Fruit fly (Drosophila melanogaster) whole organism, embryonic: ENCODE results near the gene CG33986.

Experiments
- CG10366 ChIP-seq: fragments of 200-800 bp; sonication (Bioruptor generic); IDR thresholded peaks from 2 replicates; pipeline ENCODE4 v1.3.6; 2022; ENCODE audit warnings: missing biosample characterization, missing genetic modification characterization
- CG11723 ChIP-seq: fragments of 200-800 bp; sonication (Bioruptor generic); optimal IDR thresholded peaks from 2 replicates; lab custom pipeline; 2017; ENCODE audit warnings: missing biosample characterization, mild to moderate bottlenecking, missing genetic modification characterization
- CG14667 ChIP-seq: fragments of 200-800 bp; sonication (Bioruptor generic); IDR thresholded peaks from 2 replicates; pipeline ENCODE4 v1.3.6; 2022; ENCODE audit warnings: missing biosample characterization, missing genetic modification characterization
- CG14710 ChIP-seq: fragments of 200-800 bp; sonication (Bioruptor generic); optimal IDR thresholded peaks from 3 replicates; lab custom pipeline; 2019; ENCODE audit warnings: missing biosample characterization, mild to moderate bottlenecking, missing genetic modification characterization, moderate library complexity
- CG1529 ChIP-seq: fragments of 200-800 bp; sonication (Bioruptor generic); optimal IDR thresholded peaks from 3 replicates; lab custom pipeline; 2018; ENCODE audit warnings: missing biosample characterization, missing genetic modification characterization
- CG16813 ChIP-seq: fragments of 200-800 bp; sonication (Bioruptor generic); IDR thresholded peaks from 3 replicates; pipeline ENCODE4 v1.3.6; 2022; ENCODE audit warnings: missing biosample characterization, missing genetic modification characterization; ENCODE audit not compliant: partially characterized antibody
- CG16863 ChIP-seq: fragments of 200-800 bp; sonication (Bioruptor generic); optimal IDR thresholded peaks from 3 replicates; lab custom pipeline; 2016; ENCODE audit warnings: missing biosample characterization, missing genetic modification characterization
- CG17802 ChIP-seq: fragments of 200-800 bp; sonication (Bioruptor generic); optimal IDR thresholded peaks from 2 replicates; lab custom pipeline; 2018; ENCODE audit warnings: missing biosample characterization, mild to moderate bottlenecking, missing genetic modification characterization, moderate library complexity
- CG31441 ChIP-seq: fragments of 200-800 bp; sonication (Bioruptor generic); IDR thresholded peaks from 2 replicates; pipeline ENCODE4 v1.3.6; 2022; ENCODE audit warnings: missing biosample characterization, missing genetic modification characterization
- CG3407 ChIP-seq: fragments of 200-800 bp; sonication (Bioruptor generic); optimal IDR thresholded peaks from 2 replicates; lab custom pipeline; 2018; ENCODE audit warnings: missing biosample characterization, mild to moderate bottlenecking, missing genetic modification characterization
- CG34224 ChIP-seq: fragments of 200-800 bp; sonication (Bioruptor generic); IDR thresholded peaks from 3 replicates; pipeline ENCODE4 v1.3.6; 2022; ENCODE audit warnings: missing biosample characterization, missing genetic modification characterization; ENCODE audit not compliant: partially characterized antibody
- CG43689 ChIP-seq: fragments of 200-800 bp; sonication (Bioruptor generic); IDR thresholded peaks from 2 replicates; pipeline ENCODE4 v1.3.6; 2022; ENCODE audit warnings: missing biosample characterization, missing genetic modification characterization
- CG7963 ChIP-seq: fragments of 200-800 bp; sonication (Bioruptor generic); IDR thresholded peaks from 3 replicates; pipeline ENCODE4 v1.3.6; 2022; ENCODE audit warnings: missing biosample characterization, missing genetic modification characterization; ENCODE audit not compliant: partially characterized antibody
- CG8290 ChIP-seq, 3 experiments: fragments of 200-800 bp; sonication (Bioruptor generic); optimal IDR thresholded peaks; 2 replicates each; lab custom pipeline; 2016 to 2019; ENCODE audit warnings: missing biosample characterization in 3 of 3, missing genetic modification characterization in 3 of 3, mild to moderate bottlenecking in 2 of 3, moderate library complexity in 1 of 3
- CG9727 ChIP-seq: fragments of 200-800 bp; sonication (Bioruptor generic); optimal IDR thresholded peaks from 3 replicates; lab custom pipeline; 2017; ENCODE audit warnings: missing biosample characterization, mild to moderate bottlenecking, missing genetic modification characterization
- CG9876 ChIP-seq: fragments of 200-800 bp; sonication (Bioruptor generic); optimal IDR thresholded peaks from 2 replicates; lab custom pipeline; 2016; ENCODE audit warnings: missing biosample characterization, missing genetic modification characterization
- Dip2 ChIP-seq: fragments of 200-800 bp; sonication (Bioruptor generic); IDR thresholded peaks from 2 replicates; pipeline ENCODE4 v1.3.6; 2022; ENCODE audit warnings: missing biosample characterization, missing genetic modification characterization
- Fer1 ChIP-seq: fragments of 200-800 bp; sonication (Bioruptor generic); optimal IDR thresholded peaks from 2 replicates; lab custom pipeline; 2017; ENCODE audit warnings: missing biosample characterization, mild to moderate bottlenecking, missing genetic modification characterization
- Hsf ChIP-seq: fragments of 200-800 bp; sonication (Bioruptor generic); optimal IDR thresholded peaks from 3 replicates; lab custom pipeline; 2016; ENCODE audit warnings: missing biosample characterization, missing genetic modification characterization
- Lim3 ChIP-seq: fragments of 200-800 bp; sonication (Bioruptor generic); IDR thresholded peaks from 2 replicates; pipeline ENCODE4 v1.3.6; 2022; ENCODE audit warnings: missing biosample characterization, missing genetic modification characterization
- Nf-YA ChIP-seq: fragments of 200-800 bp; sonication (Bioruptor generic); IDR thresholded peaks from 2 replicates; pipeline ENCODE4 v1.3.6; 2022; ENCODE audit warnings: missing biosample characterization, missing genetic modification characterization
- Pdp1 ChIP-seq, 2 experiments: fragments of 200-800 bp; sonication (Bioruptor generic); optimal IDR thresholded peaks; 3 replicates each; lab custom pipeline; 2016; ENCODE audit warnings: missing biosample characterization in 2 of 2, missing genetic modification characterization in 2 of 2, mild to moderate bottlenecking in 1 of 2, moderate library complexity in 1 of 2
- bab2 ChIP-seq: fragments of 200-800 bp; sonication (Bioruptor generic); optimal IDR thresholded peaks from 2 replicates; lab custom pipeline; 2016; ENCODE audit warnings: missing biosample characterization, missing genetic modification characterization
- br ChIP-seq: fragments of >200 bp; optimal IDR thresholded peaks from 2 replicates; lab custom pipeline; 2017
- caup ChIP-seq: fragments of 200-800 bp; sonication (Bioruptor generic); optimal IDR thresholded peaks from 3 replicates; lab custom pipeline; 2017; ENCODE audit warnings: missing biosample characterization, mild to moderate bottlenecking, missing genetic modification characterization, moderate library complexity; ENCODE audit not compliant: severe bottlenecking
- dan ChIP-seq: fragments of 200-800 bp; sonication (Bioruptor generic); IDR thresholded peaks from 2 replicates; pipeline ENCODE4 v1.3.6; 2022; ENCODE audit warnings: missing biosample characterization, missing genetic modification characterization
- danr ChIP-seq: fragments of 200-800 bp; sonication (Bioruptor generic); IDR thresholded peaks from 2 replicates; pipeline ENCODE4 v1.3.6; 2022; ENCODE audit warnings: missing biosample characterization, missing genetic modification characterization
- grn ChIP-seq: fragments of 200-800 bp; sonication (Bioruptor generic); optimal IDR thresholded peaks from 3 replicates; lab custom pipeline; 2017; ENCODE audit warnings: missing biosample characterization, missing genetic modification characterization
- gsb ChIP-seq: fragments of 200-800 bp; sonication (Bioruptor generic); IDR thresholded peaks from 2 replicates; pipeline ENCODE4 v1.3.6; 2022; ENCODE audit warnings: missing biosample characterization, missing genetic modification characterization
- klu ChIP-seq: fragments of 200-800 bp; sonication (Bioruptor generic); IDR thresholded peaks from 2 replicates; pipeline ENCODE4 v1.3.6; 2022; ENCODE audit warnings: missing biosample characterization, missing genetic modification characterization
- maf-S ChIP-seq: fragments of 200-800 bp; sonication (Bioruptor generic); optimal IDR thresholded peaks from 2 replicates; lab custom pipeline; 2016; ENCODE audit warnings: missing biosample characterization, missing genetic modification characterization
- mam ChIP-seq: fragments of 200-800 bp; sonication (Bioruptor generic); optimal IDR thresholded peaks from 3 replicates; lab custom pipeline; 2016; ENCODE audit warnings: missing biosample characterization, missing genetic modification characterization
- mld ChIP-seq: fragments of 200-800 bp; sonication (Bioruptor generic); IDR thresholded peaks from 3 replicates; pipeline ENCODE4 v1.3.6; 2022; ENCODE audit warnings: missing biosample characterization, missing genetic modification characterization; ENCODE audit not compliant: partially characterized antibody
- nom ChIP-seq: fragments of 200-800 bp; sonication (Bioruptor generic); optimal IDR thresholded peaks from 2 replicates; lab custom pipeline; 2017; ENCODE audit warnings: missing biosample characterization, missing genetic modification characterization, mild to moderate bottlenecking, moderate library complexity, missing genetic modification reagents
- pita ChIP-seq: fragments of 200-800 bp; sonication (Bioruptor generic); optimal IDR thresholded peaks from 2 replicates; lab custom pipeline; 2017; ENCODE audit warnings: missing biosample characterization, mild to moderate bottlenecking, missing genetic modification characterization
- pros ChIP-seq: fragments of 200-800 bp; sonication (Bioruptor generic); optimal IDR thresholded peaks from 3 replicates; lab custom pipeline; 2019; ENCODE audit warnings: missing biosample characterization, mild to moderate bottlenecking, missing genetic modification characterization, moderate library complexity
- pzg ChIP-seq: fragments of 200-800 bp; sonication (Bioruptor generic); optimal IDR thresholded peaks from 3 replicates; lab custom pipeline; 2018; ENCODE audit warnings: missing biosample characterization, mild to moderate bottlenecking, missing genetic modification characterization, moderate library complexity
- ranshi ChIP-seq: fragments of 200-800 bp; sonication (Bioruptor generic); IDR thresholded peaks from 2 replicates; pipeline ENCODE4 v1.3.6; 2022; ENCODE audit warnings: missing biosample characterization, missing genetic modification characterization
- row ChIP-seq: fragments of 200-800 bp; sonication (Bioruptor generic); IDR thresholded peaks from 3 replicates; pipeline ENCODE4 v1.3.6; 2022; ENCODE audit warnings: missing biosample characterization, missing genetic modification characterization
- shn ChIP-seq: fragments of 200-800 bp; sonication (Bioruptor generic); optimal IDR thresholded peaks from 3 replicates; lab custom pipeline; 2016; ENCODE audit warnings: missing biosample characterization, missing genetic modification characterization
- sisA ChIP-seq: fragments of 200-800 bp; sonication (Bioruptor generic); IDR thresholded peaks from 2 replicates; pipeline ENCODE4 v1.3.6; 2022; ENCODE audit warnings: missing biosample characterization, missing genetic modification characterization
- tin ChIP-seq: fragments of 200-800 bp; sonication (Bioruptor generic); optimal IDR thresholded peaks from 3 replicates; lab custom pipeline; 2016; ENCODE audit warnings: missing biosample characterization, missing genetic modification characterization
- trh ChIP-seq: fragments of 200-800 bp; sonication (Bioruptor generic); optimal IDR thresholded peaks from 2 replicates; lab custom pipeline; 2016; ENCODE audit warnings: missing biosample characterization, missing genetic modification characterization
- usp ChIP-seq: fragments of >200 bp; optimal IDR thresholded peaks from 2 replicates; lab custom pipeline; 2017; ENCODE audit warnings: missing biosample characterization, missing genetic modification characterization
- vnd ChIP-seq: fragments of 200-800 bp; sonication (Bioruptor generic); IDR thresholded peaks from 3 replicates; pipeline ENCODE4 v1.3.6; 2022; ENCODE audit warnings: missing biosample characterization, missing genetic modification characterization; ENCODE audit not compliant: partially characterized antibody
- zf30C ChIP-seq: fragments of 200-800 bp; sonication (Bioruptor generic); optimal IDR thresholded peaks from 3 replicates; lab custom pipeline; 2018; ENCODE audit warnings: missing biosample characterization, mild to moderate bottlenecking, missing genetic modification characterization

The CG33986 gene

DNA sequence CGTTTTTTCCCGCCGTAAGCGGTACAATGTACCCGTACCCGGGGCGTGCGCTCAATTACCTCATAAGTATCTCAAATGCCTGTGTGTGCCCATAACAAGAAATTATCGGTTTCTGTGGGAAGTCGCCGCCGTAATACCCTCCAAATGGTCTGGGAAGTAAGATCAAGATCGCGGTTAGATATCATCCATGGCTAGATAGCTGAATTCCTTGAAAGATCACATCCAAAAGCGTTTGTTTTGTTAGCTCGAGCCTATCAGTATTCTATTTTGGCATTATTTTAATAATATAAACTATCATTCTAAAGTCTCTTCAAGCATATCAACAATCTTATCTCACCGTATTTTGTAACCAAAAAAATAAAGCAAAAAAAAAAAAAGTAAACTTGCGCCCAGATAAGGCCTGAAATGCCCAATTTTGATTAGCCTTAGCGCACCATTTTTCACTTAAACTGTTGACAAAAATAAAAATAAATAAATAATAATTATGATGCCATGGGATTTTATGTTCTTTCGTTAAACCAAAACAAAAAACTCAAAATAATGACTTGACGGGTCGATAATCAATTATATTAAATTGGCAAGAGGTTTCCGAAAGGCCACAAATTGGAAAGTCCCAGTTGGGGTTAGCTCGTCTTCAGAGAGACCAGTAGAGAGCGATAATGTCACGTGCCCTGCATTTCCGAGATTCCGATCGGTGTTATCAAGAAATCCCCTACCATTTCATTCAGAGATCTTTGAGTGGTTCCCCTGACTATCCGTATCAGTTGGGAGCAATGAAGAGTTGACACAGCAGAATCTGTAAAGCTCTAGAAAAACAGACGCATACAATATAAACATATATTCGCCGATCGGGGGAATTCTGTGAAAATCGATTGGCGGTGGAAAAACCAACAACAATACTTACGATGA lies 13.8 kb upstream of the CG33986 start (continued):
- peak in 1 of 2 experiments; percentile 35 for TF ChIP-seq Pdp1 (GFP tag; optimal IDR thresholded peaks at IDR 0.05; lab: Kevin White, UChicago)

DNA sequence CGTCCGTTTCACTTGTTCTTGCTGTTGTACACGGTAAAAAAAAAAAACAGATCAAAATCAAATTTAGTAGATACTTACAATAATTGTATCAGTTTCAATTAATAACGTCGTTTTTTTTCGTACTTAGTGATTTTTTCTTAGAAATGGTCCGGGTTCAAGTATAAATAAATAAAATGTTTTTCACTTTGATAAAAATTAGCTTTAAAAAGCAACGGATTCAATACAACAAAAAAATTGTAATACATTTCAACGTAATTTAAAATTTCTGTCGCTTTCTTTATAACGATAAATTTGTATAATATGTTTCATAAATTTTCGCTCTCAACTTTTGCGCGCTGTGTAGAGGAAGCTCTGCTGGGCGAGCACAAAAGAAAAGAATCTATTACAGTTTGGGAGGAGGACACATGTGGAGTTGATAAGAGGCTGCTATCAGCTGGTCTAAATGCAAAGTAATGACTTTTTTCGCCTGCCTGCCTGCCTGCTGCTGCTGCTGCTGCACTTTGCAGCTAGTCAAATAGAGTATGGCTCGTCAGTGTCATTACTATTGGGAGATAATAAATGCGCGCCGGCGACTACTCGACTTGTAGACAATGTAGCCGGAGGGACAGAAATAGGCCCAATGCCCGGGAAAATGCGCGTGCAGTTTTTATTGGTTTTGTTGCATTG lies 13.0 kb upstream of the CG33986 start:
- no peak for TF ChIP-seq nom (GFP tag; lab: Kevin White, UChicago)
- peak; percentile 39 for TF ChIP-seq bab2 (GFP tag; lab: Kevin White, UChicago)
- no peak for TF ChIP-seq CG9876 (GFP tag; lab: Kevin White, UChicago)
- no peak for TF ChIP-seq mld (GFP tag; lab: Robert Waterston, UW)
- TF ChIP-seq trh (GFP tag; lab: Kevin White, UChicago) = peak; percentile 63
- TF ChIP-seq usp (GFP tag; lab: Kevin White, UChicago) = no peak
- no peak for TF ChIP-seq CG7963
- no peak for TF ChIP-seq CG34224
- no peak for TF ChIP-seq Dip2 (GFP tag; lab: Robert Waterston, UW)
- peak; percentile 70 for TF ChIP-seq CG14710 (tag; lab: Kevin White, UChicago)
- no peak for TF ChIP-seq Lim3 (GFP tag; lab: Robert Waterston, UW)
- peak; percentile 44 for TF ChIP-seq zf30C (GFP tag; lab: Kevin White, UChicago)
- TF ChIP-seq CG43689 = no peak
- no peak for TF ChIP-seq CG16813 (GFP tag; lab: Robert Waterston, UW)
- TF ChIP-seq Nf-YA (GFP tag; lab: Robert Waterston, UW) = no peak
- peak; percentile 44; the same call in 1 of the 2 replicates for TF ChIP-seq klu (GFP tag; lab: Robert Waterston, UW)
- no peak for TF ChIP-seq CG14667 (GFP tag; lab: Robert Waterston, UW)
- no peak for TF ChIP-seq gsb (GFP tag; lab: Robert Waterston, UW)
- TF ChIP-seq pros (GFP tag; lab: Kevin White, UChicago) = no peak
- TF ChIP-seq grn (GFP tag; lab: Kevin White, UChicago) = no peak
- TF ChIP-seq sisA (GFP tag; lab: Robert Waterston, UW) = no peak; the same call in none of the 2 replicates
- peak; percentile 89 for TF ChIP-seq CG9727 (GFP tag; lab: Kevin White, UChicago)
- peak; percentile 49 for TF ChIP-seq shn (GFP tag; lab: Kevin White, UChicago)
- TF ChIP-seq vnd (GFP tag; lab: Robert Waterston, UW) = no peak
- TF ChIP-seq Hsf (GFP tag; lab: Kevin White, UChicago) = peak; percentile 67
- no peak for TF ChIP-seq CG17802 (tag; lab: Kevin White, UChicago)
- peak; percentile 45 for TF ChIP-seq mam (GFP tag; lab: Kevin White, UChicago)
- TF ChIP-seq maf-S (GFP tag; lab: Kevin White, UChicago) = no peak
- peak; percentile 67 for TF ChIP-seq row (GFP tag; lab: Robert Waterston, UW)
- TF ChIP-seq tin (GFP tag; lab: Kevin White, UChicago) = peak; percentile 48
- TF ChIP-seq pita = no peak
- peak; percentile 35; the same call in 1 of the 2 replicates for TF ChIP-seq CG10366 (GFP tag; lab: Robert Waterston, UW)
- TF ChIP-seq Fer1 = peak; percentile 55
- no peak for TF ChIP-seq br (lab: Kevin White, UChicago)
- peak; percentile 47 for TF ChIP-seq CG16863 (GFP tag; lab: Kevin White, UChicago)
- no peak for TF ChIP-seq pzg
- no peak for TF ChIP-seq dan
- peak; percentile 58 for TF ChIP-seq CG1529
- peak; percentile 80 for TF ChIP-seq CG31441 (GFP tag; lab: Robert Waterston, UW)
- TF ChIP-seq CG3407 (GFP tag; lab: Kevin White, UChicago) = peak; percentile 55
- TF ChIP-seq CG8290 (GFP tag; optimal IDR thresholded peaks at IDR 0.05; lab: Kevin White, UChicago) = no peak
- TF ChIP-seq CG8290 (tag; optimal IDR thresholded peaks at IDR 0.05; lab: Kevin White, UChicago) = no peak
- TF ChIP-seq ranshi (GFP tag; lab: Robert Waterston, UW) = peak; percentile 12; the same call in 1 of the 2 replicates
- TF ChIP-seq CG11723 (GFP tag; lab: Kevin White, UChicago) = peak; percentile 15
- no peak for TF ChIP-seq caup (GFP tag; lab: Kevin White, UChicago)
- TF ChIP-seq danr (GFP tag; lab: Robert Waterston, UW) = no peak
